Fruit fly (Drosophila melanogaster) whole organism, embryonic: ENCODE measurements around the gene EndoGI.

Source experiments
- Bdp1 ChIP-seq: fragments of 200-800 bp; sonication (Bioruptor generic); optimal IDR thresholded peaks from 3 replicates; lab custom pipeline; 2016; ENCODE audit warnings: missing biosample characterization, missing genetic modification characterization
- CG11456 ChIP-seq: fragments of 200-800 bp; sonication (Bioruptor generic); IDR thresholded peaks from 3 replicates; pipeline ENCODE4 v1.3.6; 2022; ENCODE audit warnings: missing biosample characterization, missing genetic modification characterization
- CG14667 ChIP-seq: fragments of 200-800 bp; sonication (Bioruptor generic); IDR thresholded peaks from 2 replicates; pipeline ENCODE4 v1.3.6; 2022; ENCODE audit warnings: missing biosample characterization, missing genetic modification characterization
- CG15073 ChIP-seq: fragments of 200-800 bp; sonication (Bioruptor generic); optimal IDR thresholded peaks from 2 replicates; lab custom pipeline; 2016; ENCODE audit warnings: missing biosample characterization, missing genetic modification characterization
- CG1647 ChIP-seq: fragments of 200-800 bp; sonication (Bioruptor generic); optimal IDR thresholded peaks from 3 replicates; lab custom pipeline; 2016; ENCODE audit warnings: missing biosample characterization, missing genetic modification characterization
- CG16863 ChIP-seq: fragments of 200-800 bp; sonication (Bioruptor generic); optimal IDR thresholded peaks from 3 replicates; lab custom pipeline; 2016; ENCODE audit warnings: missing biosample characterization, missing genetic modification characterization
- CG17186 ChIP-seq: fragments of 200-800 bp; sonication (Bioruptor generic); optimal IDR thresholded peaks from 3 replicates; lab custom pipeline; 2017; ENCODE audit warnings: missing biosample characterization, missing genetic modification reagents, missing genetic modification characterization
- CG30431 ChIP-seq: fragments of 200-800 bp; sonication (Bioruptor generic); optimal IDR thresholded peaks from 2 replicates; lab custom pipeline; 2017; ENCODE audit warnings: missing biosample characterization, missing genetic modification characterization
- CG33557 ChIP-seq: fragments of 200-800 bp; sonication (Bioruptor generic); optimal IDR thresholded peaks from 2 replicates; lab custom pipeline; 2019; ENCODE audit warnings: missing biosample characterization, mild to moderate bottlenecking, missing genetic modification characterization, moderate library complexity
- CG34376 ChIP-seq: fragments of 200-800 bp; sonication (Bioruptor generic); optimal IDR thresholded peaks from 2 replicates; lab custom pipeline; 2018; ENCODE audit warnings: missing biosample characterization, mild to moderate bottlenecking, missing genetic modification characterization
- CG4328 ChIP-seq: fragments of 200-800 bp; sonication (Bioruptor generic); optimal IDR thresholded peaks from 3 replicates; lab custom pipeline; 2017; ENCODE audit warnings: missing biosample characterization, missing genetic modification reagents, missing genetic modification characterization
- CG4360 ChIP-seq: fragments of 200-800 bp; sonication (Bioruptor generic); IDR thresholded peaks from 2 replicates; pipeline ENCODE4 v1.3.6; 2022; ENCODE audit warnings: missing biosample characterization, missing genetic modification characterization
- CG4404 ChIP-seq: fragments of 200-800 bp; sonication (Bioruptor generic); IDR thresholded peaks from 2 replicates; pipeline ENCODE4 v1.3.6; 2022; ENCODE audit warnings: missing biosample characterization, missing genetic modification characterization
- CG6791 ChIP-seq: fragments of 200-800 bp; sonication (Bioruptor generic); IDR thresholded peaks from 3 replicates; pipeline ENCODE4 v1.3.6; 2022; ENCODE audit warnings: missing biosample characterization, missing genetic modification characterization; ENCODE audit not compliant: partially characterized antibody
- CG6854 ChIP-seq: fragments of 200-800 bp; sonication (Bioruptor generic); optimal IDR thresholded peaks from 3 replicates; lab custom pipeline; 2017; ENCODE audit warnings: missing biosample characterization, mild to moderate bottlenecking, missing genetic modification characterization
- CG9876 ChIP-seq: fragments of 200-800 bp; sonication (Bioruptor generic); optimal IDR thresholded peaks from 2 replicates; lab custom pipeline; 2016; ENCODE audit warnings: missing biosample characterization, missing genetic modification characterization
- CHES-1-like ChIP-seq: fragments of 200-800 bp; sonication (Bioruptor generic); optimal IDR thresholded peaks from 2 replicates; lab custom pipeline; 2016; ENCODE audit warnings: missing biosample characterization, missing genetic modification characterization
- Dek ChIP-seq: fragments of 200-800 bp; sonication (Bioruptor generic); optimal IDR thresholded peaks from 3 replicates; lab custom pipeline; 2019; ENCODE audit warnings: missing biosample characterization, mild to moderate bottlenecking, missing genetic modification characterization, moderate library complexity
- ERR ChIP-seq: fragments of 200-800 bp; sonication (Bioruptor generic); optimal IDR thresholded peaks from 2 replicates; lab custom pipeline; 2016; ENCODE audit warnings: missing biosample characterization, missing genetic modification characterization
- Ets65A ChIP-seq: fragments of 200-800 bp; sonication (Bioruptor generic); peaks from one replicate; lab custom pipeline; 2016; ENCODE audit warnings: missing biosample characterization, missing genetic modification characterization
- Hey ChIP-seq: fragments of 200-800 bp; sonication (Bioruptor generic); optimal IDR thresholded peaks from 3 replicates; lab custom pipeline; 2018; ENCODE audit warnings: missing biosample characterization, mild to moderate bottlenecking, missing genetic modification characterization
- Hmx ChIP-seq: fragments of 200-800 bp; sonication (Bioruptor generic); optimal IDR thresholded peaks from 2 replicates; lab custom pipeline; 2016; ENCODE audit warnings: missing biosample characterization, missing genetic modification characterization
- NFAT ChIP-seq: fragments of 200-800 bp; sonication (Bioruptor generic); IDR thresholded peaks from 2 replicates; pipeline ENCODE4 v1.3.6; 2022; ENCODE audit warnings: missing biosample characterization, missing genetic modification characterization
- Oli ChIP-seq: fragments of 200-800 bp; sonication (Bioruptor generic); optimal IDR thresholded peaks from 2 replicates; lab custom pipeline; 2018; ENCODE audit warnings: missing biosample characterization, mild to moderate bottlenecking, missing genetic modification characterization, moderate library complexity
- Pdp1 ChIP-seq, 2 experiments: fragments of 200-800 bp; sonication (Bioruptor generic); optimal IDR thresholded peaks; 3 replicates each; lab custom pipeline; 2016; ENCODE audit warnings: missing biosample characterization in 2 of 2, missing genetic modification characterization in 2 of 2, mild to moderate bottlenecking in 1 of 2, moderate library complexity in 1 of 2
- Sry-δ ChIP-seq: fragments of 200-800 bp; sonication (Bioruptor generic); optimal IDR thresholded peaks from 2 replicates; lab custom pipeline; 2016; ENCODE audit warnings: missing biosample characterization, missing genetic modification characterization
- TFAM ChIP-seq: fragments of 200-800 bp; sonication (Bioruptor generic); optimal IDR thresholded peaks from 2 replicates; lab custom pipeline; 2017; ENCODE audit warnings: missing biosample characterization, missing genetic modification characterization, inconsistent platforms
- al ChIP-seq: fragments of 200-800 bp; sonication (Bioruptor generic); IDR thresholded peaks from 2 replicates; pipeline ENCODE4 v1.3.6; 2022; ENCODE audit warnings: missing biosample characterization, missing genetic modification characterization
- aop ChIP-seq: fragments of 200-800 bp; sonication (Bioruptor generic); IDR thresholded peaks from 2 replicates; pipeline ENCODE4 v1.3.6; 2022; ENCODE audit warnings: missing biosample characterization, missing genetic modification characterization
- ato ChIP-seq: fragments of 200-800 bp; sonication (Bioruptor generic); IDR thresholded peaks from 2 replicates; pipeline ENCODE4 v1.3.6; 2022; ENCODE audit warnings: missing biosample characterization, missing genetic modification characterization; ENCODE audit not compliant: partially characterized antibody
- br ChIP-seq: fragments of >200 bp; optimal IDR thresholded peaks from 2 replicates; lab custom pipeline; 2017
- chinmo ChIP-seq: fragments of 200-800 bp; sonication (Bioruptor generic); IDR thresholded peaks from 4 replicates; pipeline ENCODE4 v1.3.6; 2022; ENCODE audit warnings: missing biosample characterization, missing genetic modification characterization; ENCODE audit not compliant: partially characterized antibody
- chn ChIP-seq: fragments of 200-800 bp; sonication (Bioruptor generic); optimal IDR thresholded peaks from 2 replicates; lab custom pipeline; 2016; ENCODE audit warnings: missing biosample characterization, missing genetic modification characterization
- dmrt99B ChIP-seq: fragments of 200-800 bp; sonication (Bioruptor generic); optimal IDR thresholded peaks from 2 replicates; lab custom pipeline; 2018; ENCODE audit warnings: missing biosample characterization, mild to moderate bottlenecking, missing genetic modification characterization, moderate library complexity
- ems ChIP-seq: fragments of 200-800 bp; sonication (Bioruptor generic); optimal IDR thresholded peaks from 3 replicates; lab custom pipeline; 2016; ENCODE audit warnings: missing biosample characterization, missing genetic modification characterization
- en ChIP-seq: fragments of 200-800 bp; sonication (Bioruptor generic); optimal IDR thresholded peaks from 2 replicates; lab custom pipeline; 2016; ENCODE audit warnings: missing biosample characterization, missing genetic modification characterization
- fd96Cb ChIP-seq: fragments of 200-800 bp; sonication (Bioruptor generic); optimal IDR thresholded peaks from 2 replicates; lab custom pipeline; 2018; ENCODE audit warnings: missing biosample characterization, mild to moderate bottlenecking, missing genetic modification characterization, moderate library complexity
- gro ChIP-seq: fragments of 200-800 bp; sonication (Bioruptor generic); optimal IDR thresholded peaks from 2 replicates; lab custom pipeline; 2016; ENCODE audit warnings: missing biosample characterization, missing genetic modification characterization
- gt ChIP-seq: fragments of 200-800 bp; sonication (Bioruptor generic); IDR thresholded peaks from 2 replicates; pipeline ENCODE4 v1.3.6; 2022; ENCODE audit warnings: missing biosample characterization, missing genetic modification characterization
- ham ChIP-seq: fragments of 200-800 bp; sonication (Bioruptor generic); IDR thresholded peaks from 2 replicates; pipeline ENCODE4 v1.3.6; 2022; ENCODE audit warnings: missing biosample characterization, missing genetic modification characterization
- her ChIP-seq: fragments of 200-800 bp; sonication (Bioruptor generic); optimal IDR thresholded peaks from 2 replicates; lab custom pipeline; 2016; ENCODE audit warnings: missing biosample characterization, missing genetic modification characterization
- ken ChIP-seq: fragments of 200-800 bp; sonication (Bioruptor generic); IDR thresholded peaks from 3 replicates; pipeline ENCODE4 v1.3.6; 2022; ENCODE audit warnings: missing biosample characterization, missing genetic modification characterization
- nerfin-1 ChIP-seq: fragments of 200-800 bp; sonication (Bioruptor generic); optimal IDR thresholded peaks from 3 replicates; lab custom pipeline; 2019; ENCODE audit warnings: missing biosample characterization, mild to moderate bottlenecking, missing genetic modification characterization, moderate library complexity
- nom ChIP-seq: fragments of 200-800 bp; sonication (Bioruptor generic); optimal IDR thresholded peaks from 2 replicates; lab custom pipeline; 2017; ENCODE audit warnings: missing biosample characterization, missing genetic modification characterization, mild to moderate bottlenecking, moderate library complexity, missing genetic modification reagents
- pros ChIP-seq: fragments of 200-800 bp; sonication (Bioruptor generic); optimal IDR thresholded peaks from 3 replicates; lab custom pipeline; 2019; ENCODE audit warnings: missing biosample characterization, mild to moderate bottlenecking, missing genetic modification characterization, moderate library complexity
- pum ChIP-seq: fragments of 200-800 bp; sonication (Bioruptor generic); optimal IDR thresholded peaks from 2 replicates; lab custom pipeline; 2016; ENCODE audit warnings: missing biosample characterization, missing genetic modification characterization
- shn ChIP-seq: fragments of 200-800 bp; sonication (Bioruptor generic); optimal IDR thresholded peaks from 3 replicates; lab custom pipeline; 2016; ENCODE audit warnings: missing biosample characterization, missing genetic modification characterization
- slou ChIP-seq: fragments of 200-800 bp; sonication (Bioruptor generic); optimal IDR thresholded peaks from 3 replicates; lab custom pipeline; 2016; ENCODE audit warnings: missing biosample characterization, missing genetic modification characterization
- ssp ChIP-seq: fragments of 200-800 bp; sonication (Bioruptor generic); IDR thresholded peaks from 2 replicates; pipeline ENCODE4 v1.3.6; 2022; ENCODE audit warnings: missing biosample characterization, missing genetic modification characterization
- wek ChIP-seq: fragments of 200-800 bp; sonication (Bioruptor generic); optimal IDR thresholded peaks from 3 replicates; lab custom pipeline; 2018; ENCODE audit warnings: missing biosample characterization, mild to moderate bottlenecking, missing genetic modification characterization, moderate library complexity

EndoGI gene

DNA sequence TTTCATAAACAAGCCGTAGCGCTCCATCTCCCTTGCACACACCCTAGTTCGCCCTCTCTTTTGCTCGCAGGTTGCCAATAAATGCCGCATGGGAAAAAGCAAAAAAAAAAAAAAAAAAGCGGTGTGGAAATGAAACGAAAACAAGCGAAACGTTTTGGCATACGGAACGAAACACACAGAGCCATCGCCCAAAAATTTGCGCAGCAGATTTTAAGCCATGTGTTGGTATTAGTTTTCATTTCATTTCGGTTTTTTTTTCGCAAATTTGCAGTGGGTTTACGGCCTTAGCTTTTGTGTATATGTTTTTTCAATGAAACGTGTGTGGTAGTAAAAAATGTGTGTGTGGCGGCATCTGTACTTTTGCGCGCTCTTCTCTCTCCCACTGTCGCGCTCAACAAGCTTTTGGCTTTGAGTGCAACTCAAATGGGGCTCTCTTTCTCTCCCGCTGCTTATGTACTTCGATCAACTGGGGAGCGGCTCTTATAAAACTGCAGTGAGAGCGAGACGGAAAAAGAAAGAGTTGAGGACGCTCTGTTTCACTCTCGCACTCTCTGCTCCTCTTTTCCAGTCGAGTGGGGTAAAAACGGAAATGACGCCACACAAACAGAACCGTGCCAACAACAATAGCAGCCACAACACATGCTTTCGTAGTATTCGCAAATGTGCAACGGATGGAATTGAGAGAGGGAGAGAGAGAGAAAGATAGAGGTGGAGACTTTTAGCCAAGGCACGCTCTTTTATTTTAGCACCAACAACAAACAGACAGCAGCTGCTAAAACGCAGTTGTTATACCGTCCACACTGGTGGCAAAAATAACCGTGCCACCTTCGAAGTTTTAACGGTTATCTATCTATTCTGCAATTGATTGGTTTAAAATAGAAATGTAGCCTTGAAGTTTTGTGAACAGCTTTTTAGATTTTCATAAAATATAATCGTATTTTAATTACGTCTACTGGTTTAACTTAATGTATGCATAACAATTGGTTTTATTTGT is 27.1 kb downstream of the EndoGI start:
- peak; percentile 24 for TF ChIP-seq fd96Cb (tag; lab: Kevin White, UChicago)
- peak; percentile 24 for TF ChIP-seq ems (GFP tag; lab: Kevin White, UChicago)
- TF ChIP-seq ato (GFP tag; lab: Robert Waterston, UW): no peak
- no peak for TF ChIP-seq CG17186 (GFP tag; lab: Kevin White, UChicago)
- no peak for TF ChIP-seq CG11456 (GFP tag; lab: Robert Waterston, UW)
- peak; percentile 69 for TF ChIP-seq wek
- peak; percentile 92 for TF ChIP-seq Ets65A (GFP tag; lab: Kevin White, UChicago)
- peak; percentile 59 for TF ChIP-seq Dek
- TF ChIP-seq br (lab: Kevin White, UChicago): no peak
- TF ChIP-seq CG6791 (GFP tag; lab: Robert Waterston, UW): no peak
- TF ChIP-seq CG6854 (GFP tag; lab: Kevin White, UChicago): peak; percentile 30
- TF ChIP-seq Bdp1 (GFP tag; lab: Kevin White, UChicago): no peak
- peak; percentile 5 for TF ChIP-seq CG16863 (GFP tag; lab: Kevin White, UChicago)
- TF ChIP-seq NFAT (GFP tag; lab: Robert Waterston, UW): no peak
- TF ChIP-seq CG30431 (GFP tag; lab: Kevin White, UChicago): no peak
- peak; percentile 25 for TF ChIP-seq CG4328 (GFP tag; lab: Kevin White, UChicago)
- TF ChIP-seq ERR (GFP tag; lab: Kevin White, UChicago): no peak
- TF ChIP-seq ken (GFP tag; lab: Robert Waterston, UW): no peak
- TF ChIP-seq chn (GFP tag; lab: Kevin White, UChicago): no peak
- no peak for TF ChIP-seq CG4404 (GFP tag; lab: Robert Waterston, UW)
- no peak for TF ChIP-seq CG33557
- no peak for TF ChIP-seq en (GFP tag; lab: Kevin White, UChicago)
- peak; percentile 0 for TF ChIP-seq CG1647 (GFP tag; lab: Kevin White, UChicago)
- no peak for TF ChIP-seq aop (GFP tag; lab: Robert Waterston, UW)
- peak; percentile 84 for TF ChIP-seq nom (GFP tag; lab: Kevin White, UChicago)
- peak; percentile 8 for TF ChIP-seq Hmx
- TF ChIP-seq shn (GFP tag; lab: Kevin White, UChicago): no peak
- TF ChIP-seq chinmo (GFP tag; lab: Robert Waterston, UW): no peak
- no peak for TF ChIP-seq her (GFP tag; lab: Kevin White, UChicago)
- TF ChIP-seq TFAM: no peak
- no peak for TF ChIP-seq slou (GFP tag; lab: Kevin White, UChicago)
- peak; percentile 4 for TF ChIP-seq CHES-1-like (GFP tag; lab: Kevin White, UChicago)
- peak; percentile 58 for TF ChIP-seq dmrt99B (tag; lab: Kevin White, UChicago)
- TF ChIP-seq ssp (GFP tag; lab: Robert Waterston, UW): no peak
- no peak for TF ChIP-seq pros (GFP tag; lab: Kevin White, UChicago)
- no peak for TF ChIP-seq gt
- peak; percentile 75 for TF ChIP-seq nerfin-1 (tag; lab: Kevin White, UChicago)
- peak; percentile 97 for TF ChIP-seq CG15073 (GFP tag; lab: Kevin White, UChicago)
- peak; percentile 17 for TF ChIP-seq Sry-δ (GFP tag; lab: Kevin White, UChicago)
- TF ChIP-seq pum (GFP tag; lab: Kevin White, UChicago): no peak
- TF ChIP-seq gro (GFP tag; lab: Kevin White, UChicago): peak; percentile 3
- no peak for TF ChIP-seq ham (GFP tag; lab: Robert Waterston, UW)
- no peak for TF ChIP-seq Hey (tag; lab: Kevin White, UChicago)
- no peak for TF ChIP-seq al (GFP tag; lab: Robert Waterston, UW)
- TF ChIP-seq CG4360 (GFP tag; lab: Robert Waterston, UW): no peak
- peak; percentile 56 for TF ChIP-seq Oli (tag; lab: Kevin White, UChicago)
- peak in 1 of 2 experiments; percentile 54 for TF ChIP-seq Pdp1 (GFP tag; optimal IDR thresholded peaks at IDR 0.05; lab: Kevin White, UChicago)
- peak; percentile 15 for TF ChIP-seq CG9876 (GFP tag; lab: Kevin White, UChicago)
- TF ChIP-seq CG34376 (GFP tag; lab: Kevin White, UChicago): peak; percentile 53
- TF ChIP-seq CG14667 (GFP tag; lab: Robert Waterston, UW): no peak
